Fruit fly (Drosophila melanogaster): ENCODE measurements around the gene Rbp4.

The Rbp4 gene

dm6 chr3R:13686371-13687211 lies 30.4 kb upstream of the Rbp4 start, which contains the start of gene omd:
Gene omd (minus strand): TSS chr3R:13687210.
- TF ChIP-seq net (GFP tag; optimal IDR thresholded peaks at IDR 0.05), result peak; percentile 30
- peak; percentile 59; the same call in 2 of the 3 replicates for TF ChIP-seq CG6163 (GFP tag; IDR thresholded peaks at IDR 0.05)
- peak; percentile 21 for TF ChIP-seq CG8632 (GFP tag; optimal IDR thresholded peaks at IDR 0.05)
- peak; percentile 0 for TF ChIP-seq fd59A (GFP tag; optimal IDR thresholded peaks at IDR 0.05)
- peak; percentile 20 for TF ChIP-seq CG34406 (GFP tag; optimal IDR thresholded peaks at IDR 0.05)
- peak; percentile 43; the same call in 1 of the 3 replicates for TF ChIP-seq CG8119 (GFP tag; IDR thresholded peaks at IDR 0.05)
- TF ChIP-seq achi (GFP tag; optimal IDR thresholded peaks at IDR 0.05), result peak; percentile 39
- no peak for TF ChIP-seq CG3032 (tag; optimal IDR thresholded peaks at IDR 0.05)
- TF ChIP-seq CG6808 (GFP tag; optimal IDR thresholded peaks at IDR 0.05), result no peak
- TF ChIP-seq acj6 (GFP tag; optimal IDR thresholded peaks at IDR 0.05), result peak; percentile 16
- peak; percentile 5 to 14 for TF ChIP-seq salr (GFP tag; optimal IDR thresholded peaks at IDR 0.05)
- no peak for TF ChIP-seq OdsH (GFP tag; optimal IDR thresholded peaks at IDR 0.05)
- TF ChIP-seq svp (GFP tag), result no peak
- TF ChIP-seq esn (GFP tag; optimal IDR thresholded peaks at IDR 0.05), result no peak
- peak; percentile 78 for TF ChIP-seq Eip78C (GFP tag)
- TF ChIP-seq ss (GFP tag; optimal IDR thresholded peaks at IDR 0.05), result peak in 1 of 2 experiments; percentile 47
- no peak for TF ChIP-seq Met (GFP tag; optimal IDR thresholded peaks at IDR 0.05)
- TF ChIP-seq CG1621 (tag; optimal IDR thresholded peaks at IDR 0.05), result no peak
- no peak for TF ChIP-seq CG10631 (GFP tag; optimal IDR thresholded peaks at IDR 0.05)
- TF ChIP-seq fkh (GFP tag; optimal IDR thresholded peaks at IDR 0.05), result peak; percentile 99
- peak; percentile 24; the same call in 1 of the 2 replicates for TF ChIP-seq CG15336 (GFP tag; IDR thresholded peaks at IDR 0.05)
- TF ChIP-seq CG32006 (GFP tag; optimal IDR thresholded peaks at IDR 0.05), result peak; percentile 51
- TF ChIP-seq CG7368 (GFP tag; optimal IDR thresholded peaks at IDR 0.05), result peak; percentile 25
- peak; percentile 23 for TF ChIP-seq CG3919 (GFP tag; optimal IDR thresholded peaks at IDR 0.05)
- peak; percentile 52 for TF ChIP-seq Hr4 (GFP tag; optimal IDR thresholded peaks at IDR 0.05)
- TF ChIP-seq CG16779 (tag; optimal IDR thresholded peaks at IDR 0.05), result peak; percentile 69
- TF ChIP-seq Ets21C (GFP tag; optimal IDR thresholded peaks at IDR 0.05), result no peak

DNA sequence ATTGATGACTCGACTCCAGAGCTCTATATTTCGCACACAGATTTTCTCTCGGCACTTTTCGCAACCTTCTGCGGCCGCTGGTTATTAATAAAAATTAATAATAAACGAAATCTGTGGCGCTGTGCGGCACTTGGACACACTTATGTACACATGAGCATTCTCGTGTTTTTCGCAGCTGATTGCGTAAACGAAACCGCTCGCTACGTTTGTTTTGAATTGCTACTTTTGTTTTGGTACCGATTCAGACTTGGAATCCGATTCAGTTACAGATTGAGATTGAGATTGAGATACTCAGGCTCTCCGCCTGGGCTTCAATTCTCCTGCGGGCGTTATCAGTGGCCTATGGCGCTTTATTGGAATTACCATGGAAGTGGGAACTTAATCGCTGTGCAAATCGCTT lies 29.8 kb upstream of the Rbp4 start:
- TF ChIP-seq cyc (GFP tag; optimal IDR thresholded peaks at IDR 0.05) (no peak), CG10669 (GFP tag; optimal IDR thresholded peaks at IDR 0.05) (no peak), Sox15 (GFP tag; optimal IDR thresholded peaks at IDR 0.05) (no peak), lz (GFP tag; optimal IDR thresholded peaks at IDR 0.05) (no peak), CG31627 (GFP tag; optimal IDR thresholded peaks at IDR 0.05) (no peak), svp (GFP tag) (no peak), Blimp-1 (GFP tag; optimal IDR thresholded peaks at IDR 0.05) (no peak), Sox14 (GFP tag; optimal IDR thresholded peaks at IDR 0.05) (no peak), Lpt (GFP tag; optimal IDR thresholded peaks at IDR 0.05) (no peak), Sox102F (GFP tag; optimal IDR thresholded peaks at IDR 0.05) (no peak), CG16779 (tag; optimal IDR thresholded peaks at IDR 0.05) (no peak)

- TF ChIP-seq CG32006 (GFP tag; optimal IDR thresholded peaks at IDR 0.05) (peak; percentile 9), Lpt (GFP tag; optimal IDR thresholded peaks at IDR 0.05) (no peak), Eip78C (GFP tag) (peak; percentile 55), dsx (GFP tag; optimal IDR thresholded peaks at IDR 0.05; ENCODE audit: poor library complexity, severe bottlenecking) (peak; percentile 37), CG8632 (GFP tag; optimal IDR thresholded peaks at IDR 0.05) (no peak), dac (GFP tag; optimal IDR thresholded peaks at IDR 0.05) (no peak), Sox102F (GFP tag; optimal IDR thresholded peaks at IDR 0.05) (no peak), ss (GFP tag; optimal IDR thresholded peaks at IDR 0.05) (peak in 1 of 2 experiments; percentile 26), CG10669 (GFP tag; optimal IDR thresholded peaks at IDR 0.05) (no peak), svp (GFP tag) (peak; percentile 74), Met (GFP tag; optimal IDR thresholded peaks at IDR 0.05) (peak; percentile 29), salr (GFP tag; optimal IDR thresholded peaks at IDR 0.05) (peak in 1 of 2 experiments; percentile 4), Hr39 (GFP tag; optimal IDR thresholded peaks at IDR 0.05) (no peak), CG10631 (GFP tag; optimal IDR thresholded peaks at IDR 0.05) (peak; percentile 4), CG16779 (tag; optimal IDR thresholded peaks at IDR 0.05) (peak; percentile 22), fkh (GFP tag; optimal IDR thresholded peaks at IDR 0.05) (no peak), vri (GFP tag; optimal IDR thresholded peaks at IDR 0.05) (peak; percentile 43), CG8119 (GFP tag; IDR thresholded peaks at IDR 0.05) (no peak), Hr4 (GFP tag; optimal IDR thresholded peaks at IDR 0.05) (peak; percentile 10), Smox (GFP tag; optimal IDR thresholded peaks at IDR 0.05) (no peak), CG11762 (GFP tag; optimal IDR thresholded peaks at IDR 0.05; ENCODE audit: insufficient read depth) (no peak)
Measured at dm6 chr3R:13684569-13685402, 28.6 kb upstream of the Rbp4 start.
